Worm (Caenorhabditis elegans): ENCODE measurements around the gene Y54F10BM.6.

ce11 chrIII:2291139-2291538 is 28.1 kb downstream of the Y54F10BM.6 start, which contains the start of gene fbxa-219:
- TF ChIP-seq nhr-28 (tag; optimal IDR thresholded peaks at IDR 0.05), result no peak
- TF ChIP-seq lsy-2 (tag; optimal IDR thresholded peaks at IDR 0.05), result no peak

Measured in whole organism, mixed stage, embryonic.